Worm (Caenorhabditis elegans): ENCODE data around the gene srt-52.

The srt-52 gene

DNA sequence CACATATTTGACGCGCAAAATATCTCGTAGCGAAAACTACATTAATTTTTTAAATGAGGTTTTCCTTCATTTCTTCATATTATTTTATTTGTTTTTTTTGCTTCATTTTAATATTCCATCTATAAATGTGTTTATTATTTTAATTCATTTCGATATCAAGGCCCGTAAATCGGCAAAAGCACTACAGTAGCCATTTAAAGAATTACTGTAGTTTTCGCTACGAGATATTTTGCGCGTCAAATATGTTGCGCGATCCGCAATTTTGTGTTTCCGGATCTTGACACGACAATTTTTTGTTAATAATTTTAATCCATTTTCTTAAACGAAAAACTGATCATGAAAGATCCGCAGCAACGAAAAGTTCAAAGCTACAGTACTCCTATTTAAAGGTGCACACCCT, 46.3 kb upstream of the srt-52 start:
- TF ChIP-seq nfya-1 (tag; optimal IDR thresholded peaks at IDR 0.05; ENCODE audit: insufficient read depth) (no peak), lin-39 (tag; optimal IDR thresholded peaks at IDR 0.05) (no peak), fos-1 (tag; optimal IDR thresholded peaks at IDR 0.05) (no peak), egl-5 (tag; optimal IDR thresholded peaks at IDR 0.05) (no peak), mml-1 (tag; optimal IDR thresholded peaks at IDR 0.05) (no peak)

DNA sequence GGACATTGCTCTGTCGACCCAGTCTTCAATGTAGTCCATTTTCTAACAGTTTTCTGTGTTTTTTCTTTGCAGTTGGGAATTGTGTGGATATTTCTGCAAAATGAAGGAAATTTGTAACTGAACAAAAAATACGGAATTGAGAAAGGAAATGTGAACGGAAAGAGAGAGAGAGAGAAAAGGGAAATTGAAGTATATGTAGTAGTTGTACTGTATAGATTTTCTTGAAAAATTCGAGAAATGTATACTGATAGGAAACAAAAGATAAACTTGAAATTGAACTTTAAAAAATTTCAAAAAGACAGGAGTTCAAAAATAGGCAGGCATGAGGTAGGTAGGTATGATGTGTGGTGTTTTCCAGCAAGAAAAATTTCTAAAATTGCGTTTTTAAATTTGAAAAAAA, 27.9 kb upstream of the srt-52 start, which contains the start of gene daam-1:
TSS of gene daam-1 (minus strand) at position 101 of the 400 bp plus-strand sequence.
- no peak for TF ChIP-seq eor-1 (tag; optimal IDR thresholded peaks at IDR 0.05)

ce11 chrV:68112-68511, 12.3 kb upstream of the srt-52 start:
- no peak for TF ChIP-seq nhr-76 (tag; optimal IDR thresholded peaks at IDR 0.05)
- no peak for TF ChIP-seq daf-12 (tag; optimal IDR thresholded peaks at IDR 0.05)
- no peak for TF ChIP-seq ceh-16 (tag; optimal IDR thresholded peaks at IDR 0.05)
- TF ChIP-seq ZK546.5 (tag; optimal IDR thresholded peaks at IDR 0.05) = no peak
- no peak for TF ChIP-seq tbx-2 (tag; optimal IDR thresholded peaks at IDR 0.05)

DNA sequence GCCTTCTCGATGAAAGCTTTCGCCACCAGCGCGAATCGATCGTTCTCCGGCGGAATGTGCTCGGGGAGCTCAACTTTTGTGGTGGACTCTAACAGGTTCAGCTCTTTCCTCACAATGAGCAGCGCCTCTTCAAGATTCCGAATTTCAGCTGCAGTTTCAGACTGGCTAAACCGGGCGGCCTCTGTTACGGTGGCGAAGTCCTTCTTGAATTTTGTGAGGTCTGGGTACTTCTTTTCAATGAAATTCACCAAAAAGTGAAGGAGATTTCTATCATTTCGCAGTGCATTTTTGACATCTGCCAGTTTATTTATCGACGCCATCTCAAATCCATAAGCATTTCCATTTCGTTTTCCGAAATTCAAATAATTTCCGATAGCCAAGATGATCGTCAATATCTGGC, 10.7 kb upstream of the srt-52 start:
- no peak for TF ChIP-seq nhr-43 (tag; optimal IDR thresholded peaks at IDR 0.05; ENCODE audit: poor library complexity, severe bottlenecking)
- TF ChIP-seq ceh-16 (tag; optimal IDR thresholded peaks at IDR 0.05) = no peak
- no peak for TF ChIP-seq ceh-82 (tag; optimal IDR thresholded peaks at IDR 0.05)
- no peak for TF ChIP-seq nfya-1 (tag; optimal IDR thresholded peaks at IDR 0.05; ENCODE audit: insufficient read depth)
- TF ChIP-seq nhr-28 (tag; optimal IDR thresholded peaks at IDR 0.05) = no peak
- TF ChIP-seq egl-5 (tag; optimal IDR thresholded peaks at IDR 0.05) = no peak
- no peak for TF ChIP-seq nhr-67 (tag; optimal IDR thresholded peaks at IDR 0.05)
- no peak for TF ChIP-seq jun-1 (tag; optimal IDR thresholded peaks at IDR 0.05)
- no peak for TF ChIP-seq lin-15B (tag; optimal IDR thresholded peaks at IDR 0.05)
- no peak for TF ChIP-seq elt-1 (tag; optimal IDR thresholded peaks at IDR 0.05)
- TF ChIP-seq ztf-4 (tag; optimal IDR thresholded peaks at IDR 0.05) = no peak
- TF ChIP-seq pha-4 (tag; optimal IDR thresholded peaks at IDR 0.05) = no peak

DNA sequence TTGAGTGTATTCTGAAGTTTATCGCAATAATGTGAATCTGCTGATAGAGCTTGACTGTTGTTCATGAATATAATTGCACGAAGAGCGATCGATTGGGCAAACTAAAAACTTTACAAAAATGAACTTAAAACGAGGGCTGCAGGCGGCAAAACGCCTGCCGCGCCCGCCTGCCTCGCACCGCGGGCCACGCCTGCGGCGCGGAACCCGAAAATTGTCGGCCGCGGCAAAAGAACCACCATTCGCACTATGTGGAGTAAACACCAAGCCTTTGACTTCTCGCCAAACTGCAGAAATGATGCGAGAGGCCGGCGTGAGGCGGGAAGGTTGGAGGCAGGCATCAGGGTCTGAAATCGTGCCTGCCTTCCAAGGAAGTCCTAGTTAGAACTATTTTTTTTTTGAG, 8.0 kb upstream of the srt-52 start:
- TF ChIP-seq nhr-11 (tag; optimal IDR thresholded peaks at IDR 0.05) = no peak

DNA sequence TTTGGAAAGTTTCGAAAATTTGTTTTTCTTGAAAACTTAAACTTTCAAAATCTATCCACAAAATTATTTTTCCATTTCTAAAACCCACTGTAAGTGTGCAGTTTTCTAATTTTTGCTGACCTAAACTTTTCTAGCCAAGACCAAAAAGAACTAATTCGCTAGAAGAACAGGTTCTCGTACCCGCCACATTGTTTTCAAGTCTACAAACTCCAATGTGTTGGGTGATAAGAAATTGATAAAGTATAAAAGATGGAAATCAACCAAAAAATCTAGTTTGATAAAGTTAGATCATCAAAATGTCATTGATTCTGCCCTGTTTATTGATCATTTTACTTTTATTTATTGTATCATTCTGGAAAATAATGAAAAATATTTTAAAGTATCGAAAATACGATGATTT, 3.1 kb upstream of the srt-52 start, which contains the start of gene cyp-29A3:
TSS of gene cyp-29A3 (plus strand) at position 269 of the 400 bp plus-strand sequence.
- TF ChIP-seq elt-2 (tag; optimal IDR thresholded peaks at IDR 0.05) (peak; percentile 20), ama-1 (optimal IDR thresholded peaks at IDR 0.05) (no peak), eor-1 (tag; optimal IDR thresholded peaks at IDR 0.05) (no peak)

DNA sequence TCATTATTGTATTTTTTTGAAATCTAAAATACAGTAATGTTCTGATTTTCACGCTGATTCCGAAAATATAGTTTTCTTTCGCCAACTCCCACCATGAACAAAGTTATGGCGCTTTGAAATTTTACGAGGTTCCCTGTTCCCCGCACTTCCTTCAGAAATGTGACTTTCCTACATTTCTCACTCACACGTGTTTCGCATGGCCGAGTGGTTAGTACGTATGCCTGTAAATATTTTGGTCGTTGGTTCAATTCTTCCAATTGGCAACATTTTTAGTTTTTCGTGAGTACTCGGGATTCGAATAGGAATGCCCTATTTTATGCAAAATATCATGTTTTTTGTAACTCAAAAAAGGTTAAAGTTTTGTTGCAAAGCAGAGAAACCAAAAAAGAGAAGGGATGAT, 2.6 kb downstream of the srt-52 start:
- TF ChIP-seq mdl-1 (tag; optimal IDR thresholded peaks at IDR 0.05) (peak; percentile 25), tbx-2 (tag; optimal IDR thresholded peaks at IDR 0.05) (peak; percentile 45), pqm-1 (tag; optimal IDR thresholded peaks at IDR 0.05) (no peak), unc-62 (GFP tag; optimal IDR thresholded peaks at IDR 0.05) (no peak), nhr-43 (tag; optimal IDR thresholded peaks at IDR 0.05; ENCODE audit: poor library complexity, severe bottlenecking) (peak; percentile 60), ama-1 (optimal IDR thresholded peaks at IDR 0.05) (no peak), ceh-16 (tag; optimal IDR thresholded peaks at IDR 0.05) (no peak), nfya-1 (tag; optimal IDR thresholded peaks at IDR 0.05; ENCODE audit: insufficient read depth) (peak; percentile 20), egl-27 (tag; optimal IDR thresholded peaks at IDR 0.05) (no peak), nhr-12 (tag; optimal IDR thresholded peaks at IDR 0.05) (no peak), nhr-11 (tag; optimal IDR thresholded peaks at IDR 0.05) (no peak), ztf-11 (tag; optimal IDR thresholded peaks at IDR 0.05) (no peak), nhr-25 (tag; optimal IDR thresholded peaks at IDR 0.05) (no peak), lsy-12 (tag; optimal IDR thresholded peaks at IDR 0.05) (peak; percentile 57), skn-1 (tag; optimal IDR thresholded peaks at IDR 0.05) (no peak), fkh-2 (tag; optimal IDR thresholded peaks at IDR 0.05) (no peak), fkh-10 (GFP tag; optimal IDR thresholded peaks at IDR 0.05) (no peak), lin-15B (tag; optimal IDR thresholded peaks at IDR 0.05) (no peak), aly-2 (tag; optimal IDR thresholded peaks at IDR 0.05) (no peak), eor-1 (tag; optimal IDR thresholded peaks at IDR 0.05) (no peak), hmg-11 (tag; optimal IDR thresholded peaks at IDR 0.05) (peak; percentile 21), zag-1 (tag; optimal IDR thresholded peaks at IDR 0.05) (no peak), jun-1 (tag; optimal IDR thresholded peaks at IDR 0.05) (peak; percentile 7), nhr-28 (tag; optimal IDR thresholded peaks at IDR 0.05) (no peak), mml-1 (tag; optimal IDR thresholded peaks at IDR 0.05) (no peak), elt-1 (tag; optimal IDR thresholded peaks at IDR 0.05) (no peak), nhr-76 (tag; optimal IDR thresholded peaks at IDR 0.05) (peak; percentile 25), elt-2 (tag; optimal IDR thresholded peaks at IDR 0.05) (peak; percentile 30), pha-4 (tag; optimal IDR thresholded peaks at IDR 0.05) (peak; percentile 31)

Data from whole organism, L3 larva.